Worm (Caenorhabditis elegans) whole organism, midembryonic: ENCODE measurements around the gene C06A1.3.

ENCODE experiments used
- T22C8.4 ChIP-seq: fragments of 200-800 bp; sonication (Bioruptor generic); IDR thresholded peaks from 2 replicates; pipeline ENCODE4 v1.3.6; 2022; ENCODE audit warnings: missing genetic modification characterization, missing compliant biosample characterization
- cog-1 ChIP-seq: sonication (generic microtip); optimal IDR thresholded peaks from 2 replicates; lab custom pipeline; 2016; ENCODE audit warnings: missing genetic modification characterization, missing compliant biosample characterization
- flt-1 ChIP-seq: fragments of 200-800 bp; sonication (Bioruptor generic); IDR thresholded peaks from 2 replicates; pipeline ENCODE4 v1.3.6; 2022; ENCODE audit warnings: missing genetic modification characterization, missing compliant biosample characterization
- klf-2 ChIP-seq: fragments of 200-800 bp; sonication (Bioruptor generic); conservative IDR thresholded peaks from 2 replicates; pipeline ENCODE4 v1.3.6; 2022; ENCODE audit warnings: missing genetic modification reagents, missing genetic modification characterization, missing compliant biosample characterization
- med-1 ChIP-seq: sonication (generic microtip); optimal IDR thresholded peaks from 2 replicates; lab custom pipeline; 2017; ENCODE audit warnings: missing genetic modification characterization, mild to moderate bottlenecking, missing compliant biosample characterization, antibody characterized with exemption, missing genetic modification reagents; ENCODE audit not compliant: insufficient read depth
- ref-1 ChIP-seq: fragments of 200-800 bp; sonication (Bioruptor generic); conservative IDR thresholded peaks from 2 replicates; pipeline ENCODE4 v1.3.6; 2022; ENCODE audit warnings: missing genetic modification reagents, missing genetic modification characterization, missing compliant biosample characterization
- tab-1 ChIP-seq: fragments of 200-800 bp; sonication (Bioruptor generic); IDR thresholded peaks from 2 replicates; pipeline ENCODE4 v1.3.6; 2022; ENCODE audit warnings: missing genetic modification characterization, missing compliant biosample characterization
- ztf-23 ChIP-seq: fragments of 200-800 bp; sonication (Bioruptor generic); IDR thresholded peaks from 2 replicates; pipeline ENCODE4 v1.3.6; 2022; ENCODE audit warnings: missing genetic modification reagents, missing genetic modification characterization, missing compliant biosample characterization
- ztf-29 ChIP-seq: fragments of 200-800 bp; sonication (Bioruptor generic); IDR thresholded peaks from 2 replicates; pipeline ENCODE4 v1.3.6; 2022; ENCODE audit warnings: missing genetic modification reagents, missing genetic modification characterization, missing compliant biosample characterization

- TF ChIP-seq klf-2 (GFP tag; lab: Robert Waterston, UW) (no peak), tab-1 (GFP tag; lab: Robert Waterston, UW) (no peak), ztf-23 (no peak), T22C8.4 (no peak), flt-1 (GFP tag; lab: Robert Waterston, UW) (no peak), ztf-29 (GFP tag; lab: Robert Waterston, UW) (no peak), med-1 (GFP tag; lab: Kevin White, UChicago) (no peak), ref-1 (no peak), cog-1 (tag; lab: Kevin White, UChicago) (no peak)
Measured at ce11 chrII:10607238-10607961, 35.3 kb downstream of the C06A1.3 start, which contains the start of gene ccm-3.
